Fruit fly (Drosophila melanogaster) Kc167 (cell line): ENCODE measurements around the gene CG45690.

Source experiments
- Myc ChIP-seq: fragments of >200 bp; optimal IDR thresholded peaks from 2 replicates; lab custom pipeline; 2017; ENCODE audit warnings: missing external identifiers
- Sin3A ChIP-seq: fragments of >200 bp; optimal IDR thresholded peaks from 2 replicates; lab custom pipeline; 2018; ENCODE audit warnings: missing external identifiers
- h ChIP-seq: fragments of >200 bp; optimal IDR thresholded peaks from 3 replicates; lab custom pipeline; 2018; ENCODE audit warnings: missing external identifiers
- insv ChIP-seq: fragments of >200 bp; optimal IDR thresholded peaks from 3 replicates; lab custom pipeline; 2018; ENCODE audit warnings: missing external identifiers
- psq ChIP-seq: fragments of >200 bp; optimal IDR thresholded peaks from 2 replicates; lab custom pipeline; 2017; ENCODE audit warnings: missing external identifiers
- ttk ChIP-seq: sonication (Bioruptor generic); optimal IDR thresholded peaks from 2 replicates; lab custom pipeline; 2017; ENCODE audit warnings: missing external identifiers

Gene CG45690

dm6 chr2L:10657981-10658380 lies at the start of gene CG45690:
Gene CG45690 (plus strand): TSS chr2L:10658281.
- no peak for TF ChIP-seq ttk (lab: Kevin White, UChicago)
- TF ChIP-seq insv (lab: Kevin White, UChicago): no peak
- no peak for TF ChIP-seq h
- no peak for TF ChIP-seq Sin3A
- no peak for TF ChIP-seq Myc
- TF ChIP-seq psq (lab: Kevin White, UChicago): no peak

dm6 chr2L:10608662-10609262 lies 49.3 kb upstream of the CG45690 start:
- TF ChIP-seq Myc (no peak), psq (lab: Kevin White, UChicago) (no peak), ttk (lab: Kevin White, UChicago) (no peak), insv (lab: Kevin White, UChicago) (no peak)

- TF ChIP-seq Sin3A (no peak), ttk (lab: Kevin White, UChicago) (no peak), psq (lab: Kevin White, UChicago) (no peak), insv (lab: Kevin White, UChicago) (no peak), h (no peak), Myc (no peak)
These were observed 45.0 kb upstream of the CG45690 start for dm6 chr2L:10613104-10613503.

- TF ChIP-seq insv (lab: Kevin White, UChicago): no peak
- TF ChIP-seq psq (lab: Kevin White, UChicago): no peak
- no peak for TF ChIP-seq Sin3A
These were observed 43.2 kb upstream of the CG45690 start for dm6 chr2L:10614660-10615479.

dm6 chr2L:10615889-10616288 lies 42.2 kb upstream of the CG45690 start:
- TF ChIP-seq psq (lab: Kevin White, UChicago) (no peak), h (no peak), Sin3A (no peak), insv (lab: Kevin White, UChicago) (no peak), Myc (no peak), ttk (lab: Kevin White, UChicago) (no peak)

dm6 chr2L:10616767-10617166 lies 41.3 kb upstream of the CG45690 start:
- TF ChIP-seq ttk (lab: Kevin White, UChicago): no peak
- no peak for TF ChIP-seq Myc
- TF ChIP-seq h: no peak
- no peak for TF ChIP-seq insv (lab: Kevin White, UChicago)
- no peak for TF ChIP-seq Sin3A
- TF ChIP-seq psq (lab: Kevin White, UChicago): no peak

- TF ChIP-seq psq (lab: Kevin White, UChicago) (no peak), Myc (no peak), h (no peak), insv (lab: Kevin White, UChicago) (no peak), ttk (lab: Kevin White, UChicago) (no peak), Sin3A (no peak)
These were observed 32.1 kb upstream of the CG45690 start for dm6 chr2L:10625935-10626334.

dm6 chr2L:10632702-10633101 lies 25.4 kb upstream of the CG45690 start:
- no peak for TF ChIP-seq h

dm6 chr2L:10638371-10638770 lies 19.7 kb upstream of the CG45690 start, which contains the start of gene CG7329:
Gene CG7329 (minus strand): TSS chr2L:10638471.
- no peak for TF ChIP-seq ttk (lab: Kevin White, UChicago)
- TF ChIP-seq Myc: no peak
- TF ChIP-seq h: no peak
- TF ChIP-seq psq (lab: Kevin White, UChicago): no peak
- TF ChIP-seq Sin3A: no peak
- no peak for TF ChIP-seq insv (lab: Kevin White, UChicago)

dm6 chr2L:10639631-10640030 lies 18.4 kb upstream of the CG45690 start, which contains the start of gene CG31872:
Gene CG31872 (plus strand): TSS chr2L:10639931.
- TF ChIP-seq ttk (lab: Kevin White, UChicago): no peak

dm6 chr2L:10643671-10644070 lies 14.4 kb upstream of the CG45690 start, which contains the start of gene CG18284:
Gene CG18284 (plus strand): TSS chr2L:10643971.
- no peak for TF ChIP-seq Myc
- no peak for TF ChIP-seq h

- TF ChIP-seq psq (lab: Kevin White, UChicago) (no peak), Myc (no peak), h (no peak), insv (lab: Kevin White, UChicago) (no peak), ttk (lab: Kevin White, UChicago) (no peak), Sin3A (no peak)
These were observed 12.0 kb upstream of the CG45690 start, which contains the start of gene CG17097 for dm6 chr2L:10646115-10646514. Gene CG17097 (plus strand): TSS chr2L:10646415.

dm6 chr2L:10646726-10647125 lies 11.4 kb upstream of the CG45690 start:
- TF ChIP-seq psq (lab: Kevin White, UChicago): no peak
- no peak for TF ChIP-seq insv (lab: Kevin White, UChicago)
- TF ChIP-seq ttk (lab: Kevin White, UChicago): no peak
- TF ChIP-seq h: no peak
- TF ChIP-seq Sin3A: no peak
- TF ChIP-seq Myc: no peak
